Worm (Caenorhabditis elegans) whole organism, L4 larva: ENCODE data around the gene C35B1.3.

Experiments
- aly-2 ChIP-seq: sonication (generic microtip); optimal IDR thresholded peaks from 2 replicates; lab custom pipeline; 2018; ENCODE audit warnings: missing biosample characterization, missing genetic modification characterization
- nhr-25 ChIP-seq: sonication (generic microtip); optimal IDR thresholded peaks from 2 replicates; lab custom pipeline; 2017; ENCODE audit warnings: missing genetic modification characterization, mild to moderate bottlenecking, missing compliant biosample characterization, antibody characterized with exemption, moderate library complexity, borderline replicate concordance; ENCODE audit not compliant: insufficient read depth
- unc-39 ChIP-seq: sonication (generic microtip); optimal IDR thresholded peaks from 2 replicates; lab custom pipeline; 2017; ENCODE audit warnings: missing biosample characterization, missing genetic modification characterization

DNA sequence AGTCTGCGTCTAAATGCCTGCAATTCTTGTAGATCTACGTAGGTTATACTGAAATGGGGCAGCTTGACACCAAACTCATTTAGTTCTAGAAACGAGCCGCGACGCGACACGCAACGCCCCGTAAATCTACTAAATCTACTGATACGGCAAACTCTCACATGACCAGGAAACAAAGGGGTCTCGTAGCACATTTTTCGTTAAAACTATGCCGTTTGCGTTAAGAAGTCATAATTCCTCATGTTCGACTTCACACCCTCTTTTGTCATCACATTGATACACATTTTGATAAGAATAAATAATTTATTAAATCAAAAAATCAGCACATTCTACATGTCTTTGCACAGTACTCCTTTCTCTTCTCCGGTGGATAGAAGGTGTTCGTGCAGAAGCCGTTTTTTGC lies 40.1 kb downstream of the C35B1.3 start:
- TF ChIP-seq unc-39 (no peak), aly-2 (tag; lab: Kevin White, UChicago) (no peak), nhr-25 (tag; lab: Kevin White, UChicago) (no peak)
